Worm (Caenorhabditis elegans): ENCODE data around the gene C38C3.3.

ce11 chrV:1486031-1486430 is 9.4 kb upstream of the C38C3.3 start:
- no peak for TF ChIP-seq nhr-237 (tag; optimal IDR thresholded peaks at IDR 0.05)
- TF ChIP-seq mdl-1 (tag; optimal IDR thresholded peaks at IDR 0.05): no peak
- no peak for TF ChIP-seq nhr-23 (tag; optimal IDR thresholded peaks at IDR 0.05)
- no peak for TF ChIP-seq nhr-25 (tag; optimal IDR thresholded peaks at IDR 0.05)
- TF ChIP-seq fos-1 (tag; optimal IDR thresholded peaks at IDR 0.05): no peak
- no peak for TF ChIP-seq mab-5 (tag; optimal IDR thresholded peaks at IDR 0.05)
